Worm (Caenorhabditis elegans) whole organism, L1 larva: ENCODE data around the gene ZC477.4.
A peak's percentile ranks its signal among the peaks of the same experiment; 100 is the strongest.

ENCODE experiments used
- C04F5.9 ChIP-seq: sonication (generic microtip); optimal IDR thresholded peaks from 2 replicates; lab custom pipeline; 2016; ENCODE audit warnings: missing genetic modification characterization, missing compliant biosample characterization
- C34B4.2 ChIP-seq: sonication (generic microtip); optimal IDR thresholded peaks from 2 replicates; lab custom pipeline; 2017; ENCODE audit warnings: mild to moderate bottlenecking, missing genetic modification characterization, missing compliant biosample characterization
- F16B12.6 ChIP-seq: fragments of 150-350 bp; optimal IDR thresholded peaks from 2 replicates; lab custom pipeline; 2014; ENCODE audit warnings: missing biosample characterization, missing genetic modification characterization
- Y116A8C.19 ChIP-seq: sonication (generic microtip); optimal IDR thresholded peaks from 2 replicates; lab custom pipeline; 2016; ENCODE audit warnings: missing compliant biosample characterization, missing genetic modification characterization, borderline replicate concordance
- aha-1 ChIP-seq: fragments of 150-350 bp; optimal IDR thresholded peaks from 2 replicates; lab custom pipeline; 2014; ENCODE audit warnings: missing biosample characterization, missing genetic modification characterization
- alr-1 ChIP-seq: fragments of 200-800 bp; sonication (Bioruptor generic); optimal IDR thresholded peaks from 2 replicates; lab custom pipeline; 2018; ENCODE audit warnings: borderline replicate concordance, mild to moderate bottlenecking, missing genetic modification characterization, missing compliant biosample characterization
- ama-1 ChIP-seq: fragments of 150-350 bp; optimal IDR thresholded peaks from 2 replicates; lab custom pipeline; 2014
- ceh-82 ChIP-seq, 3 experiments: fragments of 150-350 bp in 1 of 3; sonication (generic microtip) in 2 of 3; optimal IDR thresholded peaks; 2 replicates each; lab custom pipeline; 2014 to 2017; ENCODE audit warnings: missing biosample characterization in 3 of 3, missing genetic modification characterization in 3 of 3
- ceh-90 ChIP-seq: sonication (generic microtip); optimal IDR thresholded peaks from 2 replicates; lab custom pipeline; 2016; ENCODE audit warnings: missing genetic modification characterization, missing compliant biosample characterization
- ces-1 ChIP-seq: fragments of 150-350 bp; optimal IDR thresholded peaks from 2 replicates; lab custom pipeline; 2014; ENCODE audit warnings: missing biosample characterization, missing genetic modification reagents, missing genetic modification characterization
- dpl-1 ChIP-seq, 3 experiments: fragments of 150-350 bp in 2 of 3; sonication (generic microtip) in 1 of 3; optimal IDR thresholded peaks; 2 replicates each; lab custom pipeline; 2014 to 2017; ENCODE audit warnings: missing biosample characterization in 3 of 3, missing genetic modification characterization in 3 of 3, missing genetic modification reagents in 3 of 3
- dsc-1 ChIP-seq: sonication (generic microtip); optimal IDR thresholded peaks from 2 replicates; lab custom pipeline; 2016; ENCODE audit warnings: mild to moderate bottlenecking, missing genetic modification characterization, missing compliant biosample characterization
- efl-1 ChIP-seq, 4 experiments: fragments of 150-350 bp; optimal IDR thresholded peaks in 3 of 4; peaks in 1 of 4; 1 replicate in 1 of 4; 2 replicates in 3 of 4; lab custom pipeline; 2014; ENCODE audit warnings: missing biosample characterization in 2 of 4, missing genetic modification characterization in 2 of 4, missing genetic modification reagents in 2 of 4
- efl-3 ChIP-seq: fragments of 200-800 bp; sonication (Bioruptor generic); optimal IDR thresholded peaks from 2 replicates; lab custom pipeline; 2018; ENCODE audit warnings: mild to moderate bottlenecking, missing genetic modification characterization, missing compliant biosample characterization
- fos-1 ChIP-seq: fragments of 150-350 bp; optimal IDR thresholded peaks from 2 replicates; lab custom pipeline; 2014; ENCODE audit warnings: missing biosample characterization, missing genetic modification characterization
- hlh-4 ChIP-seq: sonication (generic microtip); optimal IDR thresholded peaks from 2 replicates; lab custom pipeline; 2016; ENCODE audit warnings: mild to moderate bottlenecking, missing genetic modification characterization, missing compliant biosample characterization
- hpl-2 ChIP-seq: fragments of 150-350 bp; optimal IDR thresholded peaks from 2 replicates; lab custom pipeline; 2014; ENCODE audit warnings: missing biosample characterization, missing genetic modification reagents, missing genetic modification characterization
- lin-14 ChIP-seq: fragments of 200-800 bp; sonication (Bioruptor generic); optimal IDR thresholded peaks from 2 replicates; lab custom pipeline; 2018; ENCODE audit warnings: mild to moderate bottlenecking, missing genetic modification characterization, moderate library complexity, missing compliant biosample characterization
- lin-35 ChIP-seq, 2 experiments: fragments of 150-350 bp; optimal IDR thresholded peaks; 2 replicates each; lab custom pipeline; 2014; ENCODE audit warnings: missing biosample characterization in 2 of 2, missing genetic modification characterization in 2 of 2, missing genetic modification reagents in 2 of 2
- lin-39 ChIP-seq: fragments of 150-350 bp; optimal IDR thresholded peaks from 2 replicates; lab custom pipeline; 2014; ENCODE audit warnings: missing biosample characterization, missing genetic modification reagents, missing genetic modification characterization
- lsy-2 ChIP-seq, 2 experiments: fragments of 150-350 bp; optimal IDR thresholded peaks; 2 replicates each; lab custom pipeline; 2014; ENCODE audit warnings: missing biosample characterization in 2 of 2, missing genetic modification characterization in 2 of 2
- mdl-1 ChIP-seq, 2 experiments: fragments of 150-350 bp; optimal IDR thresholded peaks; 2 replicates each; lab custom pipeline; 2014 to 2017; ENCODE audit warnings: missing biosample characterization in 2 of 2, missing genetic modification characterization in 2 of 2, inconsistent platforms in 1 of 2
- mef-2 ChIP-seq: fragments of 150-350 bp; optimal IDR thresholded peaks from 2 replicates; lab custom pipeline; 2014; ENCODE audit warnings: missing biosample characterization, missing genetic modification characterization
- mep-1 ChIP-seq: fragments of 150-350 bp; optimal IDR thresholded peaks from 2 replicates; lab custom pipeline; 2014; ENCODE audit warnings: missing biosample characterization, missing genetic modification characterization
- nhr-11 ChIP-seq: fragments of 150-350 bp; optimal IDR thresholded peaks from 2 replicates; lab custom pipeline; 2014; ENCODE audit warnings: missing biosample characterization, missing genetic modification characterization
- nhr-12 ChIP-seq: sonication (generic microtip); optimal IDR thresholded peaks from 2 replicates; lab custom pipeline; 2017; ENCODE audit warnings: missing biosample characterization, missing genetic modification characterization
- nhr-19 ChIP-seq: fragments of 200-800 bp; sonication (Bioruptor generic); conservative IDR thresholded peaks from 2 replicates; pipeline ENCODE4 v1.3.6; 2022; ENCODE audit warnings: missing genetic modification characterization, missing compliant biosample characterization
- nhr-20 ChIP-seq: sonication (generic microtip); optimal IDR thresholded peaks from 2 replicates; lab custom pipeline; 2016; ENCODE audit warnings: mild to moderate bottlenecking, missing genetic modification characterization, missing compliant biosample characterization
- nhr-237 ChIP-seq: fragments of 150-350 bp; optimal IDR thresholded peaks from 2 replicates; lab custom pipeline; 2014; ENCODE audit warnings: missing biosample characterization, missing genetic modification characterization
- nhr-47 ChIP-seq: sonication (generic microtip); optimal IDR thresholded peaks from 2 replicates; lab custom pipeline; 2016; ENCODE audit warnings: mild to moderate bottlenecking, missing genetic modification characterization, moderate library complexity, missing compliant biosample characterization
- nhr-71 ChIP-seq: sonication (generic microtip); optimal IDR thresholded peaks from 2 replicates; lab custom pipeline; 2016; ENCODE audit warnings: mild to moderate bottlenecking, missing genetic modification characterization, moderate library complexity, missing compliant biosample characterization
- nhr-77 ChIP-seq: fragments of 150-350 bp; optimal IDR thresholded peaks from 2 replicates; lab custom pipeline; 2014; ENCODE audit warnings: missing biosample characterization, missing genetic modification characterization
- nhr-85 ChIP-seq: sonication (generic microtip); peaks from one replicate; lab custom pipeline; 2016; ENCODE audit warnings: missing genetic modification characterization, inconsistent platforms, missing compliant biosample characterization
- pag-3 ChIP-seq: sonication (generic microtip); optimal IDR thresholded peaks from 2 replicates; lab custom pipeline; 2017; ENCODE audit warnings: missing genetic modification characterization, mild to moderate bottlenecking, missing compliant biosample characterization, antibody characterized with exemption, borderline replicate concordance; ENCODE audit not compliant: insufficient read depth
- pqm-1 ChIP-seq: sonication (generic microtip); optimal IDR thresholded peaks from 3 replicates; lab custom pipeline; 2017; ENCODE audit warnings: missing biosample characterization, missing genetic modification characterization
- rnt-1 ChIP-seq: sonication (generic microtip); optimal IDR thresholded peaks from 2 replicates; lab custom pipeline; 2016; ENCODE audit warnings: mild to moderate bottlenecking, missing genetic modification characterization, moderate library complexity, missing compliant biosample characterization
- snpc-4 ChIP-seq: fragments of 150-350 bp; optimal IDR thresholded peaks from 2 replicates; lab custom pipeline; 2014; ENCODE audit warnings: missing biosample characterization, missing genetic modification characterization
- snu-23 ChIP-seq: sonication (generic microtip); optimal IDR thresholded peaks from 2 replicates; lab custom pipeline; 2016; ENCODE audit warnings: missing genetic modification characterization, missing compliant biosample characterization
- sox-4 ChIP-seq: sonication (generic microtip); optimal IDR thresholded peaks from 2 replicates; lab custom pipeline; 2016; ENCODE audit warnings: missing genetic modification characterization, missing compliant biosample characterization
- sup-37 ChIP-seq: fragments of 200-800 bp; sonication (Bioruptor generic); optimal IDR thresholded peaks from 2 replicates; lab custom pipeline; 2018; ENCODE audit warnings: mild to moderate bottlenecking, missing genetic modification characterization, missing compliant biosample characterization
- tbx-2 ChIP-seq: sonication (generic microtip); optimal IDR thresholded peaks from 2 replicates; lab custom pipeline; 2016; ENCODE audit warnings: missing genetic modification characterization, missing compliant biosample characterization
- unc-130 ChIP-seq: fragments of 150-350 bp; optimal IDR thresholded peaks from 2 replicates; lab custom pipeline; 2017; ENCODE audit warnings: missing biosample characterization, missing genetic modification characterization, inconsistent platforms
- unc-30 ChIP-seq: sonication (generic microtip); optimal IDR thresholded peaks from 2 replicates; lab custom pipeline; 2017; ENCODE audit warnings: missing biosample characterization, missing genetic modification characterization
- unc-62 ChIP-seq: fragments of 150-350 bp; optimal IDR thresholded peaks from 2 replicates; lab custom pipeline; 2014; ENCODE audit warnings: missing biosample characterization, missing genetic modification reagents, missing genetic modification characterization
- unc-98 ChIP-seq: fragments of 200-800 bp; sonication (Bioruptor generic); IDR thresholded peaks from 2 replicates; pipeline ENCODE4 v1.3.6; 2022; ENCODE audit warnings: missing genetic modification characterization, missing compliant biosample characterization
- vab-15 ChIP-seq: sonication (generic microtip); optimal IDR thresholded peaks from 2 replicates; lab custom pipeline; 2017; ENCODE audit warnings: missing genotype, mild to moderate bottlenecking, missing genetic modification characterization, missing compliant biosample characterization
- xbp-1 ChIP-seq: sonication (generic microtip); optimal IDR thresholded peaks from 2 replicates; lab custom pipeline; 2016; ENCODE audit warnings: missing genetic modification characterization, missing compliant biosample characterization
- zip-4 ChIP-seq: fragments of 200-800 bp; sonication (Bioruptor generic); optimal IDR thresholded peaks from 2 replicates; lab custom pipeline; 2018; ENCODE audit warnings: mild to moderate bottlenecking, missing genetic modification characterization, moderate library complexity, missing compliant biosample characterization
- ztf-11 ChIP-seq, 2 experiments: sonication (generic microtip); optimal IDR thresholded peaks; 2 replicates each; lab custom pipeline; 2016 to 2017; ENCODE audit warnings: missing genetic modification characterization in 2 of 2, missing biosample characterization in 1 of 2, missing compliant biosample characterization in 1 of 2

Gene ZC477.4

DNA sequence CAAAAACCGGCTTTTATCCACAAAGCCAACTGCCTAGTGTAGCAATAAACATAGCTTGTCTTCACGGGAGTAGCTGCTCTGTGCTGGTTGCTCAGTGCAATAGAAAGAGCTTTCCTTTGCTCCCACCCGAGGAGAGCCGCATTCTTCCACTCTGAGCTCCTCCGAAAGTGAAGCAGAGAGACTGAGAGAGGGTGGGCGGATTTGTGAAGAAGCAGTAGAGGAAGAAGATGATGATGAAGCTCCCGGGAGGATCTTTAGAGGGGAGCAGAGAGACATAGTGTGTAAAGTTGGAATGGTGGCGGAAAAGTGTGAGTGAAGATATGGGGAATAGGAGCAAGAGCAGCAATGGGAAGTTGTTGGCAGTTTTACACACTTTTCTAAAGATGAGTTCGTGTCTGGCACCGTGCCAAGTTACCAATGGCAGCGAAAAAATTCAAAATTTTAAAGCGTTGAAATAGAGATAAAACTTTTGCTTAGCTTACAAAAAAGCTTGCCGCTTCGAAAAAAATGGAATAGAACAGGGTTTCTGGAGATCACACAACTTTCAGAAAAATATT lies at the start of gene ZC477.4:
Gene ZC477.4 (minus strand): TSS at position 276 of the 557 bp plus-strand sequence.
- TF ChIP-seq ama-1 (lab: Kevin White, UChicago): no peak
- TF ChIP-seq unc-130 (tag; lab: Kevin White, UChicago): peak; percentile 25
- TF ChIP-seq C04F5.9: no peak
- no peak for TF ChIP-seq C34B4.2 (tag; lab: Kevin White, UChicago)
- peak; percentile 74 for TF ChIP-seq lin-14
- no peak for TF ChIP-seq ces-1 (GFP tag; lab: Kevin White, UChicago)
- TF ChIP-seq nhr-12 (tag; lab: Kevin White, UChicago): no peak
- peak; percentile 4 for TF ChIP-seq nhr-77 (tag; lab: Kevin White, UChicago)
- TF ChIP-seq sup-37: no peak
- no peak for TF ChIP-seq lin-39
- TF ChIP-seq dsc-1: peak; percentile 59
- TF ChIP-seq mep-1 (tag; lab: Kevin White, UChicago): no peak
- no peak for TF ChIP-seq snpc-4 (tag; lab: Kevin White, UChicago)
- TF ChIP-seq mef-2 (tag; lab: Kevin White, UChicago): no peak
- TF ChIP-seq Y116A8C.19: no peak
- no peak for TF ChIP-seq hlh-4 (tag; lab: Kevin White, UChicago)
- peak in 1 of 3 experiments; percentile 7 for TF ChIP-seq dpl-1 (GFP tag; optimal IDR thresholded peaks at IDR 0.05; lab: Kevin White, UChicago)
- TF ChIP-seq nhr-71 (tag; lab: Kevin White, UChicago): peak; percentile 59
- TF ChIP-seq lsy-2 (tag; optimal IDR thresholded peaks at IDR 0.05; lab: Kevin White, UChicago): peak; percentile 16 to 17
- peak; percentile 37 for TF ChIP-seq snu-23 (GFP tag; lab: Kevin White, UChicago)
- TF ChIP-seq rnt-1: peak; percentile 58
- no peak for TF ChIP-seq unc-30 (tag; lab: Kevin White, UChicago)
- no peak for TF ChIP-seq vab-15 (tag; lab: Kevin White, UChicago)
- TF ChIP-seq aha-1: no peak
- no peak for TF ChIP-seq pqm-1 (tag; lab: Kevin White, UChicago)
- no peak for TF ChIP-seq ztf-11 (tag; optimal IDR thresholded peaks at IDR 0.05; lab: Kevin White, UChicago)
- TF ChIP-seq nhr-20 (tag; lab: Kevin White, UChicago): peak; percentile 32
- no peak for TF ChIP-seq zip-4 (GFP tag; lab: Kevin White, UChicago)
- no peak for TF ChIP-seq alr-1 (tag; lab: Kevin White, UChicago)
- TF ChIP-seq hpl-2 (GFP tag; lab: Kevin White, UChicago): no peak
- TF ChIP-seq unc-98: no peak
- no peak for TF ChIP-seq tbx-2
- peak; percentile 26; the same call in 1 of the 2 replicates for TF ChIP-seq nhr-19 (GFP tag; lab: Robert Waterston, UW)
- TF ChIP-seq nhr-237 (tag; lab: Kevin White, UChicago): no peak
- no peak for TF ChIP-seq nhr-47 (tag; lab: Kevin White, UChicago)
- TF ChIP-seq sox-4 (tag; lab: Kevin White, UChicago): no peak
- no peak for TF ChIP-seq ceh-90 (tag; lab: Kevin White, UChicago)
- TF ChIP-seq pag-3 (tag; lab: Kevin White, UChicago): peak; percentile 90
- TF ChIP-seq, all 84 proteins: peak for 12

- TF ChIP-seq snu-23 (GFP tag; lab: Kevin White, UChicago): peak; percentile 14
- TF ChIP-seq F16B12.6: peak; percentile 47
- no peak for TF ChIP-seq unc-62 (GFP tag; lab: Kevin White, UChicago)
- TF ChIP-seq efl-1 (optimal IDR thresholded peaks at IDR 0.05; lab: Kevin White, UChicago): peak; percentile 10 to 14
- peak in 1 of 2 experiments; percentile 89 for TF ChIP-seq efl-1 (GFP tag; optimal IDR thresholded peaks at IDR 0.05 in 1 of 2; lab: Kevin White, UChicago)
- TF ChIP-seq xbp-1 (tag; lab: Kevin White, UChicago): no peak
- TF ChIP-seq dpl-1 (GFP tag; optimal IDR thresholded peaks at IDR 0.05; lab: Kevin White, UChicago): peak in 1 of 3 experiments; percentile 29
- TF ChIP-seq lsy-2 (tag; optimal IDR thresholded peaks at IDR 0.05; lab: Kevin White, UChicago): peak in 1 of 2 experiments; percentile 69
- TF ChIP-seq mdl-1 (tag; optimal IDR thresholded peaks at IDR 0.05; lab: Kevin White, UChicago): no peak
- TF ChIP-seq lin-14: peak; percentile 53
- TF ChIP-seq rnt-1: peak; percentile 12
- peak; percentile 20 for TF ChIP-seq nhr-85 (tag; lab: Kevin White, UChicago)
- peak in 1 of 3 experiments; percentile 3 for TF ChIP-seq ceh-82 (tag; optimal IDR thresholded peaks at IDR 0.05; lab: Kevin White, UChicago)
- TF ChIP-seq efl-3 (GFP tag; lab: Kevin White, UChicago): no peak
- peak in 1 of 2 experiments; percentile 36 for TF ChIP-seq lin-35 (GFP tag; optimal IDR thresholded peaks at IDR 0.05; lab: Kevin White, UChicago)
- TF ChIP-seq nhr-11 (tag; lab: Kevin White, UChicago): no peak
- no peak for TF ChIP-seq fos-1 (tag; lab: Kevin White, UChicago)
- TF ChIP-seq, all 84 proteins: peak for 10
Observed at ce11 chrIV:7147722-7148121, 49.1 kb upstream of the ZC477.4 start.
